Worm (Caenorhabditis elegans) whole organism, L3 larva: Measurements from ENCODE around the gene Y7A5A.3.

Experiments used
- elt-3 ChIP-seq, 3 experiments: fragments of 150-350 bp in 1 of 3; sonication (generic microtip) in 2 of 3; optimal IDR thresholded peaks; 2 replicates in 2 of 3; 4 replicates in 1 of 3; lab custom pipeline; 2014 to 2017; ENCODE audit warnings: missing biosample characterization in 3 of 3, missing genetic modification characterization in 3 of 3
- jun-1 ChIP-seq: fragments of 150-350 bp; optimal IDR thresholded peaks from 2 replicates; lab custom pipeline; 2014; ENCODE audit warnings: missing biosample characterization, missing genetic modification reagents, missing genetic modification characterization
- nhr-12 ChIP-seq: fragments of 150-350 bp; optimal IDR thresholded peaks from 2 replicates; lab custom pipeline; 2014; ENCODE audit warnings: missing biosample characterization, missing genetic modification characterization
- pqm-1 ChIP-seq: fragments of 150-350 bp; optimal IDR thresholded peaks from 2 replicates; lab custom pipeline; 2017; ENCODE audit warnings: missing biosample characterization, missing genetic modification characterization, inconsistent platforms
- snpc-4 ChIP-seq: fragments of 150-350 bp; optimal IDR thresholded peaks from 2 replicates; lab custom pipeline; 2014; ENCODE audit warnings: missing biosample characterization, missing genetic modification characterization
- unc-62 ChIP-seq: fragments of 150-350 bp; sonication (generic microtip); optimal IDR thresholded peaks from 4 replicates; lab custom pipeline; 2014; ENCODE audit warnings: missing biosample characterization, missing genetic modification reagents, missing genetic modification characterization

DNA sequence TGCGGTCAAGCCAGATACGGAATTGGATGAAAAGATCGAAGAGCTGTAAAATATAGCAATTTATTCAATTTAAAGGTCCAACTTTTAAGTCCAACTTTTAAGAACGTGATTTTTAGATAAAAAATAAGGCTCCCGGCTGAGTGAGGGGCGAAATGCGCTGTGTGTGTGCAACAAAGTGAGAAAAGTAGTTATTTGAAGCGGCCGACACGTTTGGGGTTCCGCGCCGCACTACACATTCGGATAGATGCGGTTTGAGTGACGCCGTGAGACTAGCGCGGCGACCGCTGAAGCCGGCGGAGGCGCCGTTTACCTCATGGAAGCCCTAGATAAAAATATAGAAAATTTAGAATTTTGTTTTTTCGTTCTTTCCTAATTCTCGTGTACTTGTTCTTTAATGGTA, 13.7 kb downstream of the Y7A5A.3 start:
- TF ChIP-seq unc-62 (no peak), nhr-12 (tag; lab: Kevin White, UChicago) (no peak), jun-1 (tag; lab: Kevin White, UChicago) (no peak), elt-3 (tag; optimal IDR thresholded peaks at IDR 0.05; lab: Kevin White, UChicago) (no peak), pqm-1 (tag; lab: Kevin White, UChicago) (no peak), snpc-4 (tag; lab: Kevin White, UChicago) (no peak)
